Worm (Caenorhabditis elegans) whole organism, young adult: ENCODE results near the gene C35B1.5.
A peak's percentile ranks its signal among the peaks of the same experiment; 100 is the strongest.

Experiments used
- C17E4.6 ChIP-seq: fragments of 200-800 bp; sonication (Bioruptor generic); IDR thresholded peaks from 2 replicates; pipeline ENCODE4 v1.3.6; 2022; ENCODE audit warnings: missing genetic modification reagents, missing genetic modification characterization, missing compliant biosample characterization
- D2030.7 ChIP-seq: fragments of 200-800 bp; sonication (Bioruptor generic); IDR thresholded peaks from 2 replicates; pipeline ENCODE4 v1.3.6; 2022; ENCODE audit warnings: missing genetic modification reagents, missing genetic modification characterization, missing compliant biosample characterization
- F49E8.2 ChIP-seq: sonication (generic microtip); optimal IDR thresholded peaks from 3 replicates; lab custom pipeline; 2017; ENCODE audit warnings: missing genetic modification characterization, mild to moderate bottlenecking, missing compliant biosample characterization, antibody characterized with exemption, moderate library complexity; ENCODE audit not compliant: insufficient read depth
- F57C9.4 ChIP-seq: sonication (generic microtip); optimal IDR thresholded peaks from 2 replicates; lab custom pipeline; 2017; ENCODE audit warnings: mild to moderate bottlenecking, missing genetic modification characterization, missing compliant biosample characterization
- Y95B8A.8 ChIP-seq: fragments of 200-800 bp; sonication (Bioruptor generic); IDR thresholded peaks from 2 replicates; pipeline ENCODE4 v1.3.6; 2022; ENCODE audit warnings: missing genetic modification reagents, missing genetic modification characterization, missing compliant biosample characterization
- akir-1 ChIP-seq: fragments of 200-800 bp; sonication (Bioruptor generic); optimal IDR thresholded peaks from 2 replicates; lab custom pipeline; 2018; ENCODE audit warnings: mild to moderate bottlenecking, missing genetic modification characterization, moderate library complexity, missing compliant biosample characterization
- aptf-2 ChIP-seq: fragments of 200-800 bp; sonication (Bioruptor generic); conservative IDR thresholded peaks from 2 replicates; pipeline ENCODE4 v1.3.6; 2022; ENCODE audit warnings: missing genetic modification reagents, missing genetic modification characterization, missing compliant biosample characterization
- athp-1 ChIP-seq: sonication (generic microtip); optimal IDR thresholded peaks from 2 replicates; lab custom pipeline; 2017; ENCODE audit warnings: mild to moderate bottlenecking, missing genetic modification characterization, missing compliant biosample characterization
- ccch-3 ChIP-seq: fragments of 200-800 bp; sonication (Bioruptor generic); optimal IDR thresholded peaks from 2 replicates; lab custom pipeline; 2018; ENCODE audit warnings: mild to moderate bottlenecking, missing genetic modification characterization, missing compliant biosample characterization
- ceh-27 ChIP-seq: fragments of 200-800 bp; sonication (Bioruptor generic); optimal IDR thresholded peaks from 2 replicates; lab custom pipeline; 2018; ENCODE audit warnings: mild to moderate bottlenecking, missing genetic modification characterization, moderate library complexity, missing compliant biosample characterization
- ceh-79 ChIP-seq: sonication (generic microtip); optimal IDR thresholded peaks from 2 replicates; lab custom pipeline; 2017; ENCODE audit warnings: mild to moderate bottlenecking, missing genetic modification characterization, missing compliant biosample characterization
- die-1 ChIP-seq: sonication (generic microtip); optimal IDR thresholded peaks from 2 replicates; lab custom pipeline; 2016; ENCODE audit warnings: missing genotype, mild to moderate bottlenecking, missing genetic modification characterization, missing compliant biosample characterization
- dox-1 ChIP-seq: fragments of 200-800 bp; sonication (Bioruptor generic); IDR thresholded peaks from 2 replicates; pipeline ENCODE4 v1.3.6; 2022; ENCODE audit warnings: missing genetic modification reagents, missing genetic modification characterization, missing compliant biosample characterization
- efl-1 ChIP-seq: fragments of 150-350 bp; optimal IDR thresholded peaks from 2 replicates; lab custom pipeline; 2014; ENCODE audit warnings: missing biosample characterization, missing genetic modification reagents, missing genetic modification characterization
- ets-4 ChIP-seq: fragments of 200-800 bp; sonication (Bioruptor generic); optimal IDR thresholded peaks from 2 replicates; lab custom pipeline; 2018; ENCODE audit warnings: mild to moderate bottlenecking, missing genetic modification characterization, missing compliant biosample characterization
- fkh-3 ChIP-seq: sonication (generic microtip); optimal IDR thresholded peaks from 2 replicates; lab custom pipeline; 2016; ENCODE audit warnings: mild to moderate bottlenecking, missing genetic modification characterization, missing compliant biosample characterization
- gei-17 ChIP-seq: fragments of 200-800 bp; sonication (Bioruptor generic); optimal IDR thresholded peaks from 2 replicates; lab custom pipeline; 2018; ENCODE audit warnings: mild to moderate bottlenecking, missing genetic modification characterization, missing compliant biosample characterization
- hmg-1.2 ChIP-seq: fragments of 200-800 bp; sonication (Bioruptor generic); IDR thresholded peaks from 2 replicates; pipeline ENCODE4 v1.3.6; 2022; ENCODE audit warnings: missing genetic modification reagents, missing genetic modification characterization, missing compliant biosample characterization
- hmg-20 ChIP-seq: fragments of 200-800 bp; sonication (Bioruptor generic); IDR thresholded peaks from 2 replicates; pipeline ENCODE4 v1.3.6; 2022; ENCODE audit warnings: missing genetic modification reagents, missing genetic modification characterization, missing compliant biosample characterization
- lir-1 ChIP-seq: fragments of 200-800 bp; sonication (Bioruptor generic); conservative IDR thresholded peaks from 2 replicates; pipeline ENCODE4 v1.3.6; 2022; ENCODE audit warnings: missing genetic modification reagents, missing genetic modification characterization, missing compliant biosample characterization
- lsl-1 ChIP-seq: fragments of 200-800 bp; sonication (Bioruptor generic); optimal IDR thresholded peaks from 2 replicates; lab custom pipeline; 2018; ENCODE audit warnings: mild to moderate bottlenecking, missing genetic modification characterization, moderate library complexity, missing compliant biosample characterization
- madf-3 ChIP-seq: fragments of 200-800 bp; sonication (Bioruptor generic); IDR thresholded peaks from 2 replicates; pipeline ENCODE4 v1.3.6; 2022; ENCODE audit warnings: missing genetic modification reagents, missing genetic modification characterization, missing compliant biosample characterization
- mes-4 ChIP-seq: sonication (generic microtip); optimal IDR thresholded peaks from 2 replicates; lab custom pipeline; 2016; ENCODE audit warnings: missing genotype, missing genetic modification characterization, missing compliant biosample characterization
- nfya-2 ChIP-seq: fragments of 200-800 bp; sonication (Bioruptor generic); IDR thresholded peaks from 2 replicates; pipeline ENCODE4 v1.3.6; 2022; ENCODE audit warnings: missing genetic modification reagents, missing genetic modification characterization, missing compliant biosample characterization
- nhr-179 ChIP-seq: sonication (generic microtip); optimal IDR thresholded peaks from 2 replicates; lab custom pipeline; 2016; ENCODE audit warnings: mild to moderate bottlenecking, missing genetic modification characterization, missing compliant biosample characterization
- nhr-27 ChIP-seq: fragments of 200-800 bp; sonication (Bioruptor generic); optimal IDR thresholded peaks from 2 replicates; lab custom pipeline; 2018; ENCODE audit warnings: mild to moderate bottlenecking, missing genetic modification characterization, moderate library complexity, missing compliant biosample characterization
- nhr-80 ChIP-seq: sonication (generic microtip); optimal IDR thresholded peaks from 2 replicates; lab custom pipeline; 2016; ENCODE audit warnings: missing genetic modification characterization, missing compliant biosample characterization
- repo-1 ChIP-seq: sonication (generic microtip); optimal IDR thresholded peaks from 2 replicates; lab custom pipeline; 2017; ENCODE audit warnings: mild to moderate bottlenecking, missing genetic modification characterization, missing compliant biosample characterization
- snpc-1.1 ChIP-seq: sonication (generic microtip); optimal IDR thresholded peaks from 2 replicates; lab custom pipeline; 2017; ENCODE audit warnings: missing genetic modification characterization, mild to moderate bottlenecking, missing compliant biosample characterization, antibody characterized with exemption, moderate library complexity, missing genotype, missing genetic modification reagents; ENCODE audit not compliant: insufficient read depth
- sptf-2 ChIP-seq: fragments of 200-800 bp; sonication (Bioruptor generic); optimal IDR thresholded peaks from 2 replicates; lab custom pipeline; 2018; ENCODE audit warnings: mild to moderate bottlenecking, missing genetic modification characterization, missing compliant biosample characterization
- tbp1 ChIP-seq: fragments of 200-800 bp; sonication (Bioruptor generic); optimal IDR thresholded peaks from 2 replicates; lab custom pipeline; 2018; ENCODE audit warnings: mild to moderate bottlenecking, missing genetic modification characterization, missing compliant biosample characterization
- unc-130 ChIP-seq: sonication (generic microtip); optimal IDR thresholded peaks from 2 replicates; lab custom pipeline; 2016; ENCODE audit warnings: missing genetic modification reagents, missing genetic modification characterization, missing compliant biosample characterization
- unc-62 ChIP-seq: fragments of 150-350 bp; optimal IDR thresholded peaks from 2 replicates; lab custom pipeline; 2014; ENCODE audit warnings: missing biosample characterization, missing genetic modification reagents, missing genetic modification characterization
- xnd-1 ChIP-seq: sonication (generic microtip); optimal IDR thresholded peaks from 2 replicates; lab custom pipeline; 2016; ENCODE audit warnings: missing genotype, missing genetic modification reagents, missing genetic modification characterization, missing compliant biosample characterization
- zfh-2 ChIP-seq: fragments of 200-800 bp; sonication (Bioruptor generic); conservative IDR thresholded peaks from 2 replicates; pipeline ENCODE4 v1.3.6; 2022; ENCODE audit warnings: missing genetic modification reagents, missing genetic modification characterization, missing compliant biosample characterization
- ztf-18 ChIP-seq: sonication (generic microtip); optimal IDR thresholded peaks from 2 replicates; lab custom pipeline; 2016; ENCODE audit warnings: missing genotype, mild to moderate bottlenecking, missing genetic modification characterization, missing compliant biosample characterization
- ztf-26 ChIP-seq: sonication (generic microtip); optimal IDR thresholded peaks from 2 replicates; lab custom pipeline; 2017; ENCODE audit warnings: missing genetic modification characterization, missing compliant biosample characterization
- ztf-6 ChIP-seq: fragments of 200-800 bp; sonication (Bioruptor generic); IDR thresholded peaks from 2 replicates; pipeline ENCODE4 v1.3.6; 2022; ENCODE audit warnings: missing genetic modification reagents, missing genetic modification characterization, missing compliant biosample characterization

The C35B1.5 gene

DNA sequence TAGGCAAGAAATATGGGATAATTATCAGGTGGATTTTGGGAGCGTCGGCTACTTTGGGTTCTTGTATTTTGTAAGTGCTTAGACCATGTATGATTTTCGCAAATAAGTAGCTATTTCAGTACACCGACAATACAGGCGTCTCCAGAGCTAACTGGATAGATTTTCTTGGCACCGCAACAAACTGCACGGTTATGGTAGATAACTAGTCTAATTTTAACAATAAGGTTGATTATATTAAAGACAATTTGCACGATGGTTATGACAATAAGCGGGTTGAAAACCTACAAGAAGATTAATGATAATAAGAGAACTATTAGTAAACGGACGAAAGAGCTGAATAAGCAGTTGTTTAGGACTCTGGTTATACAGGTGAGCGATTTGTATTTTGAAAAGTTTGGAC lies 16.7 kb downstream of the C35B1.5 start:
- TF ChIP-seq athp-1 (tag; lab: Kevin White, UChicago) (no peak), hmg-20 (GFP tag; lab: Robert Waterston, UW) (no peak), xnd-1 (tag; lab: Kevin White, UChicago) (no peak), nhr-179 (tag; lab: Kevin White, UChicago) (no peak), hmg-1.2 (no peak), ztf-6 (GFP tag; lab: Robert Waterston, UW) (no peak), nhr-27 (tag; lab: Kevin White, UChicago) (no peak), snpc-1.1 (tag; lab: Kevin White, UChicago) (no peak), D2030.7 (no peak), akir-1 (no peak)

DNA sequence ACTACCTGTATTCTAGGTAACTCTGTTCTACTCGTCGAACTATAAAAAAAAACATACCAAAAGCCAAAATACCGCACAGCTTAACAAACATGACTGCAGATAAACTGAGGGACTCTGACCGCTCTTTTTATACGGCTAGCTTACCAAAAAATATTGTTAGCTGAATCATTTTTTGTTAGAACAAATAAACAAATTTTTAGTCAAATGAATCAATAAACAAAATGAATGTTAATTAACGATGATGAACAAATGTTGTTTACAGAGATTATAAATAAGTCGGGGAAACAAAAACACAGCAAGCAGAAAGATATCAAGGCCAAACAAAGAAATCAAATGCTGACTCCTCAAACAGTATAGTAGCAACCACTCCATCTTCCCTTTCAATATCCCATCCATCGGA lies 20.4 kb downstream of the C35B1.5 start, which contains the start of gene ilys-6:
Gene ilys-6, minus strand, starts transcription at position 101 of the 400 bp plus-strand sequence.
- TF ChIP-seq sptf-2 (GFP tag; lab: Kevin White, UChicago) (no peak), unc-62 (no peak), ceh-79 (tag; lab: Kevin White, UChicago) (no peak), gei-17 (no peak), unc-130 (GFP tag; lab: Kevin White, UChicago) (no peak), zfh-2 (GFP tag; lab: Robert Waterston, UW) (no peak), mes-4 (tag; lab: Kevin White, UChicago) (no peak), ets-4 (GFP tag; lab: Kevin White, UChicago) (no peak)

- TF ChIP-seq ztf-26 (tag; lab: Kevin White, UChicago) (no peak), efl-1 (GFP tag; lab: Kevin White, UChicago) (no peak), ets-4 (GFP tag; lab: Kevin White, UChicago) (no peak), Y95B8A.8 (GFP tag; lab: Robert Waterston, UW) (no peak), sptf-2 (GFP tag; lab: Kevin White, UChicago) (no peak), fkh-3 (tag; lab: Kevin White, UChicago) (no peak)
These were observed 28.7 kb downstream of the C35B1.5 start for ce11 chrIV:4055297-4055696.

ce11 chrIV:4053405-4053804 lies 30.6 kb downstream of the C35B1.5 start:
- TF ChIP-seq nhr-80 (tag; lab: Kevin White, UChicago), result peak; percentile 11
- no peak for TF ChIP-seq nfya-2 (GFP tag; lab: Robert Waterston, UW)

ce11 chrIV:4052274-4052673 lies 31.7 kb downstream of the C35B1.5 start:
- TF ChIP-seq tbp1 (GFP tag; lab: Kevin White, UChicago) (no peak), aptf-2 (no peak)

DNA sequence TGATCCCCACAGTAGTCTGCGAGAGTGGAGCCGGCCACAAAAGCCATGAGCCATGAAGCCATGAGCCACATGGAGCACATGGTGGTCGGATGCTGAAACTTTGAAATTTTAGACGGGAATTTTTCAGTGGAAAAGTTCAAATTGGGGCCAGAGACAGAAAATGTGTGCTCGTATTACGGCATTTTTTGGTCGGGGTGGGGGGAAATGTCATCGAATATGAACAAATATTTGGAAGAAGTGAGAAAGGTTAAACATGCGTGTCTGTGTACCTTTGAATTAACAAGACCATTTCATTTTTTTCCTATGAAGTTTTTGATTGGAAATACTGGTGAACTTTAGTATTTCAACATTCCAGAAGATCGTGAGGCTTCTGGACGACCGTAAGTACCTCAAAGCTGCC lies 32.5 kb downstream of the C35B1.5 start, which contains the start of gene wrt-5:
Gene wrt-5, minus strand, starts transcription at position 101 of the 400 bp plus-strand sequence.
- TF ChIP-seq dox-1 (no peak), D2030.7 (no peak), unc-130 (GFP tag; lab: Kevin White, UChicago) (no peak)

- TF ChIP-seq ccch-3 (GFP tag; lab: Kevin White, UChicago), result peak; percentile 26
- TF ChIP-seq ets-4 (GFP tag; lab: Kevin White, UChicago), result no peak
- peak; percentile 100 for TF ChIP-seq ztf-18
- peak; percentile 80 for TF ChIP-seq ceh-27 (GFP tag; lab: Kevin White, UChicago)
- peak; percentile 95 for TF ChIP-seq repo-1
- no peak for TF ChIP-seq die-1
- TF ChIP-seq F57C9.4 (tag; lab: Kevin White, UChicago), result peak; percentile 89
- TF ChIP-seq lsl-1 (GFP tag; lab: Kevin White, UChicago), result peak; percentile 92
- peak; percentile 80 for TF ChIP-seq F49E8.2 (tag; lab: Kevin White, UChicago)
- TF ChIP-seq C17E4.6, result peak; percentile 98
- peak; percentile 96 for TF ChIP-seq madf-3 (GFP tag; lab: Robert Waterston, UW)
- TF ChIP-seq nhr-80 (tag; lab: Kevin White, UChicago), result peak; percentile 56
- peak; percentile 93 for TF ChIP-seq lir-1
- peak; percentile 87 for TF ChIP-seq unc-130 (GFP tag; lab: Kevin White, UChicago)
These were observed 34.5 kb downstream of the C35B1.5 start, which contains the start of gene pcn-1 for ce11 chrIV:4049398-4049998. pcn-1 (minus strand) TSS chrIV:4049448.
